Worm (Caenorhabditis elegans): ENCODE data around the gene rnp-4.
A peak's percentile ranks its signal among the peaks of the same experiment; 100 is the strongest.
"Not testable (repeated sequence)": the region's sequence is repeated elsewhere in the genome, so short reads cannot be mapped to it uniquely, and the experiment has no call there.

Gene rnp-4

ce11 chrIII:4372894-4373293 is 33.2 kb upstream of the rnp-4 start:
- TF ChIP-seq lin-39 (tag; optimal IDR thresholded peaks at IDR 0.05) (no peak), skn-1 (tag; optimal IDR thresholded peaks at IDR 0.05) (no peak), unc-55 (GFP tag; optimal IDR thresholded peaks at IDR 0.05) (no peak), egl-27 (tag; optimal IDR thresholded peaks at IDR 0.05) (no peak), ZK546.5 (tag; optimal IDR thresholded peaks at IDR 0.05) (no peak), alr-1 (tag; optimal IDR thresholded peaks at IDR 0.05) (no peak)

- TF ChIP-seq mab-5 (tag; optimal IDR thresholded peaks at IDR 0.05) (no peak), lin-11 (tag; optimal IDR thresholded peaks at IDR 0.05) (no peak), nhr-237 (tag; optimal IDR thresholded peaks at IDR 0.05) (no peak), lsy-2 (tag; optimal IDR thresholded peaks at IDR 0.05) (no peak), R02D3.7 (tag; optimal IDR thresholded peaks at IDR 0.05) (no peak), nhr-12 (tag; optimal IDR thresholded peaks at IDR 0.05) (no peak), nhr-10 (tag; optimal IDR thresholded peaks at IDR 0.05) (no peak)
Observed at ce11 chrIII:4374854-4375253, 31.2 kb upstream of the rnp-4 start, which contains the start of gene pals-26. pals-26 (plus strand) TSS chrIII:4375154.

ce11 chrIII:4378600-4379293 is 27.3 kb upstream of the rnp-4 start:
- TF ChIP-seq ceh-16 (tag; optimal IDR thresholded peaks at IDR 0.05) (peak; percentile 9), sem-4 (tag; optimal IDR thresholded peaks at IDR 0.05) (peak; percentile 8), nhr-21 (tag; optimal IDR thresholded peaks at IDR 0.05) (peak; percentile 63), sma-9 (GFP tag; optimal IDR thresholded peaks at IDR 0.05) (peak; percentile 33), crh-2 (tag; optimal IDR thresholded peaks at IDR 0.05) (peak; percentile 56), F13H6.1 (tag; optimal IDR thresholded peaks at IDR 0.05) (peak; percentile 53), nhr-25 (tag; optimal IDR thresholded peaks at IDR 0.05) (peak; percentile 47), fos-1 (tag; optimal IDR thresholded peaks at IDR 0.05) (peak; percentile 62), mbf-1 (tag; optimal IDR thresholded peaks at IDR 0.05) (peak; percentile 26), sma-3 (GFP tag; optimal IDR thresholded peaks at IDR 0.05) (peak; percentile 58), gmeb-1 (tag; optimal IDR thresholded peaks at IDR 0.05) (peak; percentile 35), unc-55 (GFP tag; optimal IDR thresholded peaks at IDR 0.05) (peak; percentile 34), Y55F3AM.14 (GFP tag; optimal IDR thresholded peaks at IDR 0.05) (peak; percentile 32), nhr-6 (tag; optimal IDR thresholded peaks at IDR 0.05) (peak; percentile 25), nhr-129 (tag; optimal IDR thresholded peaks at IDR 0.05) (peak; percentile 46), C34F6.9 (tag; optimal IDR thresholded peaks at IDR 0.05) (peak; percentile 20), lin-13 (GFP tag; optimal IDR thresholded peaks at IDR 0.05) (peak; percentile 65), lsy-2 (tag; optimal IDR thresholded peaks at IDR 0.05) (peak in 1 of 2 experiments; percentile 62)
- not testable (repeated sequence) for TF ChIP-seq sma-9 (tag; optimal IDR thresholded peaks at IDR 0.05)

- TF ChIP-seq nhr-237 (tag; optimal IDR thresholded peaks at IDR 0.05) (no peak), lin-39 (tag; optimal IDR thresholded peaks at IDR 0.05) (no peak), unc-62 (GFP tag; optimal IDR thresholded peaks at IDR 0.05) (no peak), lsy-2 (tag; optimal IDR thresholded peaks at IDR 0.05) (no peak), lin-13 (GFP tag; optimal IDR thresholded peaks at IDR 0.05) (no peak), nhr-10 (tag; optimal IDR thresholded peaks at IDR 0.05) (no peak), peb-1 (tag; optimal IDR thresholded peaks at IDR 0.05) (no peak), sem-4 (tag; optimal IDR thresholded peaks at IDR 0.05) (no peak), nhr-23 (tag; optimal IDR thresholded peaks at IDR 0.05) (no peak), nhr-25 (tag; optimal IDR thresholded peaks at IDR 0.05) (no peak), unc-39 (tag; optimal IDR thresholded peaks at IDR 0.05) (no peak), egl-27 (tag; optimal IDR thresholded peaks at IDR 0.05) (no peak), lin-11 (tag; optimal IDR thresholded peaks at IDR 0.05) (no peak), F13H6.1 (tag; optimal IDR thresholded peaks at IDR 0.05) (no peak), crh-2 (tag; optimal IDR thresholded peaks at IDR 0.05) (no peak), nhr-11 (tag; optimal IDR thresholded peaks at IDR 0.05) (no peak), unc-55 (GFP tag; optimal IDR thresholded peaks at IDR 0.05) (no peak)
Observed at ce11 chrIII:4379717-4380116, 26.4 kb upstream of the rnp-4 start, which contains the start of gene B0284.3. B0284.3 (minus strand) TSS chrIII:4379817.

DNA sequence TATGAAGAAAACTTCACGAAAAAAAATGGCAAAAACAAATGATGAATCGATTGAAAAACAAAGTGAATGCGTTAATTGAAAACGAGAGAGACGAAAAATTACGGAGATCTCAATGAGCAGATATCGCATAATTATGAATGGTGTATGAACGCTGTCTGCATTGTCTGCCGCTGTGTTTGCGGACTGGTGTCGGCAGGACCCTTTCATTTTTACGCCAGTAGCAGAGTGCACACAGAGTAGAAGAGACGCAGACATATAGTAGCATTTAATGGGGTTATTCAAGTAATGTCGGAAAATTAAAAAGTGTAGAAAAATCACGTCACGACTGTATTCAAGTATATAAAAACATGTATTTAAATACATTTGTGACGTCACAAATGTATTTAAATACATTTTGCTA is 25.3 kb upstream of the rnp-4 start:
- TF ChIP-seq C34F6.9 (tag; optimal IDR thresholded peaks at IDR 0.05) (peak; percentile 20), lin-13 (GFP tag; optimal IDR thresholded peaks at IDR 0.05) (no peak)
